Worm (Caenorhabditis elegans): ENCODE data around the gene T24E12.2.

T24E12.2 gene

DNA sequence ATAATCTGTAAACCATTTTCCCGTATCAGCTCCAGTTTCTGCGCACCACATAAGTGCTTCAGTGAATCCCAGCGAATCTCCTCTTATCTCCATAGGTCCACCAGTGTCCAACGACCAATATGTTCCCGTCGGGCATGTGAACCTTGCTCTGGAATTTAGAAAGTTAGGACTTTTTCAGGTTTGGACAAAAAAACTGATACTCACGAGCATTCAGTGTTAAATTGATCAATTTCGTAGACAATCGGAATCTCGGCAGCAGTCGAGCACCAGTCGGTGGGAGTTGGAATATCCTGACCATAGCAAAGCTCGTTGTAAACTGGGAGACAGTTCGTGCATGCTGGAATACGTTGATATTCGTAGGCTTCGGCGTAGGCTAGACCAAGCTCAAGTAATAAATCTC lies 46.9 kb downstream of the T24E12.2 start:
- TF ChIP-seq mml-1 (tag; optimal IDR thresholded peaks at IDR 0.05) = no peak
- TF ChIP-seq ZK546.5 (tag; optimal IDR thresholded peaks at IDR 0.05) = no peak
- TF ChIP-seq eor-1 (tag; optimal IDR thresholded peaks at IDR 0.05) = no peak
- TF ChIP-seq zag-1 (tag; optimal IDR thresholded peaks at IDR 0.05) = no peak

DNA sequence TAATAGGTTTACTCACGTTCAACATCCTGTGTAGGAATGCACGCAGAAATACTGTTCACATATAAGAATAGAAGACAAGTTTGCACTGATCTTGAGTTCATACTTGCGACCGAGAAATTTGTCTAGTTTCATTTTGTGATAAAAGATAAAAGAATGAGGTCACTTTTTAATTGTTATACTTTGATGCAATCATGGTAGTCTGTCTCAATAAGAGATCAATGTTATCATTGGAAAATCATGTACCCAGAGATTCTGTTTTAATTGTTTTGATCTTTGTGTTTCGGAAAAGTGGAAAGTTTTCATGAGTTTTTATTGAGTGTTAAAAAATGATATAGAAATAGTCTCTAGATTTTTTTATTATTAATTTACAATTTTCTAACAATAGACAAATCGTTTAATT lies 49.6 kb downstream of the T24E12.2 start, which contains the start of gene F54D10.9:
Gene F54D10.9 (minus strand): TSS at position 101 of the 400 bp plus-strand sequence.
- TF ChIP-seq nhr-237 (tag; optimal IDR thresholded peaks at IDR 0.05) = no peak

Measured in whole organism, L3 larva.